Fruit fly (Drosophila melanogaster): ENCODE measurements around the gene CASK.

Gene CASK

dm6 chr3R:21830303-21830707, 7.8 kb upstream of the CASK start (continued):
- TF ChIP-seq Deaf1 (tag; optimal IDR thresholded peaks at IDR 0.05) (no peak), bab2 (GFP tag; optimal IDR thresholded peaks at IDR 0.05) (no peak), BEAF-32 (GFP tag; optimal IDR thresholded peaks at IDR 0.05) (no peak), dmrt11E (tag; optimal IDR thresholded peaks at IDR 0.05) (peak; percentile 75), Dll (GFP tag; IDR thresholded peaks at IDR 0.05; ENCODE audit: partially characterized antibody) (no peak), grau (tag; optimal IDR thresholded peaks at IDR 0.05) (peak; percentile 24), CG33557 (GFP tag; optimal IDR thresholded peaks at IDR 0.05) (peak; percentile 52), peb (GFP tag; IDR thresholded peaks at IDR 0.05) (no peak), CG18619 (GFP tag; optimal IDR thresholded peaks at IDR 0.05) (no peak), mirr (GFP tag; optimal IDR thresholded peaks at IDR 0.05) (no peak), CG7271 (tag; optimal IDR thresholded peaks at IDR 0.05) (no peak), sug (tag; optimal IDR thresholded peaks at IDR 0.05) (no peak), Abd-B (GFP tag; optimal IDR thresholded peaks at IDR 0.05) (peak; percentile 30), org-1 (GFP tag; optimal IDR thresholded peaks at IDR 0.05) (no peak), gce (GFP tag; IDR thresholded peaks at IDR 0.05) (no peak), Fer3 (tag; optimal IDR thresholded peaks at IDR 0.05) (no peak), CG17361 (GFP tag; IDR thresholded peaks at IDR 0.05) (peak; percentile 76), CG11093 (GFP tag; IDR thresholded peaks at IDR 0.05) (no peak), CG34224 (GFP tag; IDR thresholded peaks at IDR 0.05; ENCODE audit: partially characterized antibody) (no peak), sr (GFP tag; IDR thresholded peaks at IDR 0.05) (no peak), YL-1 (GFP tag; optimal IDR thresholded peaks at IDR 0.05) (no peak), grn (GFP tag; optimal IDR thresholded peaks at IDR 0.05) (no peak), pnt (GFP tag; optimal IDR thresholded peaks at IDR 0.05) (no peak), Bdp1 (GFP tag; optimal IDR thresholded peaks at IDR 0.05) (no peak), Neu2 (GFP tag; optimal IDR thresholded peaks at IDR 0.05; ENCODE audit: borderline replicate concordance) (no peak), Oaz (GFP tag; IDR thresholded peaks at IDR 0.05) (no peak), CG17829 (tag; optimal IDR thresholded peaks at IDR 0.05) (peak; percentile 49), Ets65A (GFP tag) (no peak), NfI (GFP tag; optimal IDR thresholded peaks at IDR 0.05) (no peak), CG13287 (GFP tag; IDR thresholded peaks at IDR 0.05; ENCODE audit: partially characterized antibody) (no peak), CG10274 (GFP tag; optimal IDR thresholded peaks at IDR 0.05) (no peak), CG15601 (tag; optimal IDR thresholded peaks at IDR 0.05) (peak; percentile 21), E2f1 (GFP tag; IDR thresholded peaks at IDR 0.05) (no peak), CG32767 (GFP tag; IDR thresholded peaks at IDR 0.05) (no peak), HLH4C (GFP tag; IDR thresholded peaks at IDR 0.05; ENCODE audit: partially characterized antibody) (no peak), chn (GFP tag; optimal IDR thresholded peaks at IDR 0.05) (no peak), NFAT (GFP tag; IDR thresholded peaks at IDR 0.05) (no peak), Dp (GFP tag; optimal IDR thresholded peaks at IDR 0.05) (no peak), Six4 (GFP tag; optimal IDR thresholded peaks at IDR 0.05) (no peak), run (tag; optimal IDR thresholded peaks at IDR 0.05) (no peak), exex (tag; optimal IDR thresholded peaks at IDR 0.05) (no peak), Xbp1 (GFP tag; optimal IDR thresholded peaks at IDR 0.05) (no peak), CG1792 (GFP tag; optimal IDR thresholded peaks at IDR 0.05) (no peak), fd102C (GFP tag; optimal IDR thresholded peaks at IDR 0.05) (no peak), CG11560 (tag; IDR thresholded peaks at IDR 0.05) (no peak), Sin3A (optimal IDR thresholded peaks at IDR 0.05) (no peak), nerfin-2 (GFP tag; IDR thresholded peaks at IDR 0.05; ENCODE audit: partially characterized antibody) (no peak), sens (GFP tag) (no peak), E2f2 (GFP tag; IDR thresholded peaks at IDR 0.05) (no peak), psq (GFP tag; optimal IDR thresholded peaks at IDR 0.05) (no peak), br (optimal IDR thresholded peaks at IDR 0.05) (no peak), Hr78 (GFP tag; optimal IDR thresholded peaks at IDR 0.05) (no peak)
